Fruit fly (Drosophila melanogaster) ovary, adult (tissue): Measurements from ENCODE around the gene CG42748.

ENCODE experiments used
- CG17801 ChIP-seq: fragments of 200-800 bp; optimal IDR thresholded peaks from 2 replicates; lab custom pipeline; 2019; ENCODE audit warnings: missing biosample characterization, mild to moderate bottlenecking, missing genetic modification characterization, moderate library complexity; ENCODE audit not compliant: partially characterized antibody

CG42748 gene

DNA sequence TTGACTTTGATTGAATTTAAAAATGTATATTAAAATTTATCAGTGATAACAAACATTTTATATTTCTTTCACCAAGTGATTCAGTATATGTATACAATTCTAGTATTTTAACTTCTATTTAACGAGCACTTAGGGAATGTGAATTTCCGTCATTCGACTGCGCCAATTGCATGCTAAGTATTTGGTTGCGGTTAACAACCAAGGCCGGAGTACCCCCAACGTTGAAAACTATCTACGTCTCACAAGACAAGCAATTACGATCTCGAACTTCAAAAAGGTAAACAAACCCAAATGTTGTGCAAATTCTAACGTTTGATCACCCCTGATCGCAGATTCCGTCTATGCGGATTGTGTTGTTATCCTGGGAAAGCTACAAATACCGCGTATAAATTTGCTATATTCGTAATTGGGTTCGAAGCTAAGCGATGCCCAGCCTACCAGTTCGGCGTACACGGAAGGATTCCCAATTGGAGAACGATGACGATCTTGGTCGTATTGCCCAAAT lies at the start of gene CG42748:
TSS of gene CG42748 (plus strand) at position 51 of the 505 bp plus-strand sequence.
- no peak for TF ChIP-seq CG17801 (GFP tag; lab: Kevin White, UChicago)

dm6 chr2L:22104301-22104700 lies 26.7 kb upstream of the CG42748 start, which contains the start of gene tplus3b:
TSS of gene tplus3b (minus strand) at chr2L:22104401.
- no peak for TF ChIP-seq CG17801 (GFP tag; lab: Kevin White, UChicago)

DNA sequence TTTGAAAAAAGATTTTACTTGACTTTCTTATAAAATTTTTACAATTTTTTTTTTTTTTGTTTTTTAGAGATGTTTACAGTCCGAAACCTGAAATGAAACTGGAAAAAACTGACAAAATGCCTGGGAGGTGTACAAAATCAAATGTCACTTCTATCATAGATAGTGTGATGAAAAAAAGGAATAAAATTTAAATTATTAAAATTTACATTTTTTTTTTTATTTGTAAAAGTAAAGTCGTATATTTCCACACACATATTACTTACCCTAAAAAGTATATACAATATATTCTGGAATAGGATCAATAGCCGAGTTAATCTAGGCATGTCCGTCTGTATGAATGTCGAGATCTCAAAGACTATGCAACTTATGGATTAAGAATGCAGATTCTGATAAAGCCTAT lies 25.6 kb upstream of the CG42748 start, which contains the start of gene CG15219:
TSS of gene CG15219 (minus strand) at position 101 of the 400 bp plus-strand sequence.
- no peak for TF ChIP-seq CG17801 (GFP tag; lab: Kevin White, UChicago)

- no peak for TF ChIP-seq CG17801 (GFP tag; lab: Kevin White, UChicago)
Observed at dm6 chr2L:22107204-22107603, 23.8 kb upstream of the CG42748 start, which contains the start of gene CG10834. TSS of gene CG10834 (minus strand) at chr2L:22107304.

DNA sequence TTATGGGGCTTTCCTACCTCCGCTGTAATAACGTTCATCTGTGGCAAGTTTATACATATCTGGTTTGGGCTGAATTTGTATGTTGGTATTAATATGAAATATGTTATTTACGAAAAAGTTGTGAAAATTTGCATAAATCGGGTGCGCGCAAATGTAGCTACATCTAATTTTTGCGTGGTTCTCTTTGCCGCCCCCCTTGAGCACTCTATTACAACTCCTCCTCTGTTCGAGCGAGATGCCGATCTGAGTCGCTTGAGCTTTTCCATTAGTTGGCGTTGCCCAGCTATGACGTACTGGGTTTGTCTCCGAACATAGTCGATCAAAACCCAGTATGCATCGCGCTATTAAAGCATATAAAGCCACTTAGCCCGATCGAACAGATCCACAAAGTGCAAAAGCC lies 22.4 kb upstream of the CG42748 start, which contains the start of gene CG6675:
TSS of gene CG6675 (plus strand) at position 301 of the 400 bp plus-strand sequence.
- TF ChIP-seq CG17801 (GFP tag; lab: Kevin White, UChicago), result no peak

DNA sequence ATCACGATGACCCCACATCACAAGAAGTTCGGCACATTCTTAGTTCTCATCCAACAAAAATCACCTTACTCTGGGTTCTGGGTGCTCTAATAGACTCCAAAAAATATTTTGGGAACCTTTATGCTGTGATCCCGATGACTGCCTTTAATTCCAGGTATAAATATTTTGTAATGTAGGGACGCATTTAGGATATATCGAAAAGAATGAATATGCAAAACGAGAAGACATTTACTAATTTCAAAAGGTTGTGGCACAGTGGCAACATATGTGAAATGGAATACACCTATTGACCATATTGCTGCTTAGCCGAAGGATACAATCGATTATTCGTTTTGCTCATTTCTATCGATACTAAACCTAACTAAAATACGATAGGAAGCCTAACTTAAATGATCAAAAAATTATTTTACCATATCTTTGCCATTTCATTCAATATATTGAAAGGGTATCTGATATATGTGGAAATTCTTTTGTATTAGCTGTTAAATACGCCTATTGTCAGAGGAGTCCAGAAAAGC lies 10.1 kb upstream of the CG42748 start, which contains the start of gene CG3651:
TSS of gene CG3651 (plus strand) at position 468 of the 518 bp plus-strand sequence.
- TF ChIP-seq CG17801 (GFP tag; lab: Kevin White, UChicago), result no peak

DNA sequence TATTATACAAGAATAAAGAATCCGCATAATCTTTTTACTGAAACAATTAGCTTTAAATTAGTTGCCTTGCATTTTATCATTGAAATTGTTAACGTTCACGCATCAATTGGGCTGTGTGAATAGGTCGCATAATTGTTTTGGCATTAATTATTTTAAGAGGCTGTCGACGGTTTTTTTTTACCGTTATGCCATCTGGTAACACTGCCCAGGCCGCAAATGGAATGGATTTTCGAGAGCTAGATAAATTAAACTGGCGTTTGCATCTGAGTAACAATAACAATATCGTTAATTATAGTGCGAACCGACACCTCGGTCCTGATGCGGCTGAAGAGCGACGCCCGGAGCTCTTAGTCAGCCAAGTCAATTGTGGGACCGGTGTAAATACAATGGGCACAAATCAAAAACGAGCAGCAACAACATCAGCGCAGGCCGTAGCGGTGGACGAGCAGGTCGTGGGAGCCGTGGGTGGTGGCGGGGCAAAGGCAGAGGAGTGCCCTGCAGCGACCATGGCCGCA lies 9.3 kb upstream of the CG42748 start:
- TF ChIP-seq CG17801 (GFP tag; lab: Kevin White, UChicago), result no peak

- no peak for TF ChIP-seq CG17801 (GFP tag; lab: Kevin White, UChicago)
Observed at dm6 chr2L:22129581-22130300, 1.3 kb upstream of the CG42748 start, which contains the start of gene CycK. TSS of gene CycK (minus strand) at chr2L:22130142.

DNA sequence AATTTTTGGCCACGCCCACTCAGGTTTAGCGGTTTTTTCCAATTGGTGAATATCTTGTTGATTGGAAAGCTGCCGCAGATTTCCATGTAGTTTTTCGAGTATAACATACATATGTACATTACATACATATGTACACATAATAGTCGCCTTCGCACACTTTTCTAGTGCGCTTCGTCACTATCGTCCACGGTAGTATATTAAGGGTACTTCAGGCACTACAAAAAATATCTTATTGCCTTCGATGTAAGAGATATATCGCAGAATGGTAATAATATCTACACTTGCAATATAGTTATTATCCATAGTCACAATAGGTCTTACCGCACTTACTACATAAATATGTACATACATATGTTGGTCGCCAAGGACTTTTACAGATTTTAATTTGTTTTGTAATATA lies 2.0 kb downstream of the CG42748 start:
- no peak for TF ChIP-seq CG17801 (GFP tag; lab: Kevin White, UChicago)

- no peak for TF ChIP-seq CG17801 (GFP tag; lab: Kevin White, UChicago)
Observed at dm6 chr2L:22134091-22134730, 3.2 kb downstream of the CG42748 start.

DNA sequence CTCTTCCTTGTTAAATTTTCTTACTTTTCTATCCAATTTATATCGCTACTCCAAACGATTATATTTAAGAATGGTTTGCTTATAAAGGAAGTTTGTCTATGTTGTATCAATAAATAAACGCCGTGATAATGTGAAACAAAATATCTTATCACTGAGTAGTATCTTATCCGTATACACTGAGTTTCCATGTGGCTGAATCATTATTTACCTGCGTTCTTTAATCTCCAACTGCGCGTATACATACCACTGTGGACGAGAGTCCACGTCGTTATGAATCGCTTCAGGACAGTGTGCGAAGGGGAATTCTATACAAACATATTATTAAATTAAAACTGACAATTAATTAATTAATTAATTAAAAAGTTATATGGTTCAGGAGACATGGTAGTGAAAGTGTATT lies 8.3 kb downstream of the CG42748 start:
- TF ChIP-seq CG17801 (GFP tag; lab: Kevin White, UChicago), result no peak

- no peak for TF ChIP-seq CG17801 (GFP tag; lab: Kevin White, UChicago)
Observed at dm6 chr2L:22139960-22140359, 8.9 kb downstream of the CG42748 start.

DNA sequence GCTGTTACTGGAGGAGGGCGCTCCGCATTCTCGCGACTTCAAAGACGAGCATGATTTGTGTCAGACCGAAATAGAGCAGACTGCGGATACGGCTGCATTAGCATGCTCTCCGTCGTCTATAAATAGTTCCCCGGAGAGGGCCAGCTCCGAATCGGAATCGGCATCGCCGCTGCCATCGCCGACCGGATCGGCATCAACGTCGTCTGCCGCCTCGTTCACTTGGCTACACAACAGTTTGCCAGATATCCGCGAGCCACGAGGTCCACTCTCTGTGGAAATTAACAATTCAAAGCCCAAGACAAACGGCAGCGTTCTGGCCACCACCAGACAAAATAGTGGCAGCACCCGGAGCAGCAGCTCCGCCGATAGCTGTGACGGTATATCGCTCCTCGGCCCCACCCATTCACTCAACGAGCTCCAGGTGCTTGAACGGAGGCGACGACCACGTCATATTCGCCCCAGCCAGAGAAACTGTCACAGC lies 11.7 kb downstream of the CG42748 start:
- no peak for TF ChIP-seq CG17801 (GFP tag; lab: Kevin White, UChicago)

dm6 chr2L:22144127-22144526 lies 13.1 kb downstream of the CG42748 start:
- no peak for TF ChIP-seq CG17801 (GFP tag; lab: Kevin White, UChicago)
